Worm (Caenorhabditis elegans) whole organism, young adult: ENCODE data around the gene pha-1.

Experiments
- B0035.1 ChIP-seq: sonication (generic microtip); optimal IDR thresholded peaks from 2 replicates; lab custom pipeline; 2016; ENCODE audit warnings: missing genetic modification characterization, mild to moderate bottlenecking, missing compliant biosample characterization, missing genotype, missing genetic modification reagents
- Y53F4B.3 ChIP-seq: fragments of 200-800 bp; sonication (Bioruptor generic); IDR thresholded peaks from 2 replicates; pipeline ENCODE4 v1.3.6; 2022; ENCODE audit warnings: missing genetic modification reagents, missing genetic modification characterization, missing compliant biosample characterization
- madf-6 ChIP-seq: fragments of 200-800 bp; sonication (Bioruptor generic); IDR thresholded peaks from 2 replicates; pipeline ENCODE4 v1.3.6; 2022; ENCODE audit warnings: missing genetic modification reagents, missing genetic modification characterization, missing compliant biosample characterization
- pha-4 ChIP-seq: fragments of 150-350 bp; sonication (generic microtip); optimal IDR thresholded peaks from 2 replicates; lab custom pipeline; 2014; ENCODE audit warnings: missing biosample characterization, missing genetic modification reagents, missing genetic modification characterization
- rcor-1 ChIP-seq: fragments of 200-800 bp; sonication (Bioruptor generic); IDR thresholded peaks from 2 replicates; pipeline ENCODE4 v1.3.6; 2022; ENCODE audit warnings: missing genetic modification reagents, missing genetic modification characterization, missing compliant biosample characterization
- sptf-2 ChIP-seq: fragments of 200-800 bp; sonication (Bioruptor generic); optimal IDR thresholded peaks from 2 replicates; lab custom pipeline; 2018; ENCODE audit warnings: mild to moderate bottlenecking, missing genetic modification characterization, missing compliant biosample characterization
- unc-130 ChIP-seq: sonication (generic microtip); optimal IDR thresholded peaks from 2 replicates; lab custom pipeline; 2016; ENCODE audit warnings: missing genetic modification reagents, missing genetic modification characterization, missing compliant biosample characterization
- unc-62 ChIP-seq: fragments of 150-350 bp; optimal IDR thresholded peaks from 2 replicates; lab custom pipeline; 2014; ENCODE audit warnings: missing biosample characterization, missing genetic modification reagents, missing genetic modification characterization

ce11 chrIII:11113845-11114244 is 17.7 kb upstream of the pha-1 start:
- no peak for TF ChIP-seq unc-130
- no peak for TF ChIP-seq Y53F4B.3 (GFP tag; lab: Robert Waterston, UW)
- TF ChIP-seq rcor-1 (GFP tag; lab: Robert Waterston, UW), result no peak
- no peak for TF ChIP-seq sptf-2
- no peak for TF ChIP-seq B0035.1 (tag; lab: Kevin White, UChicago)
- no peak for TF ChIP-seq unc-62
- no peak for TF ChIP-seq pha-4 (tag; lab: Kevin White, UChicago)
- TF ChIP-seq madf-6 (GFP tag; lab: Robert Waterston, UW), result peak; percentile 40; the same call in 1 of the 2 replicates
